Fruit fly (Drosophila melanogaster) whole organism, embryonic: ENCODE results near the gene GramD1B.

Source experiments
- Awh ChIP-seq: fragments of 200-800 bp; sonication (Bioruptor generic); IDR thresholded peaks from 2 replicates; pipeline ENCODE4, ENCODE4 v1.3.6; 2022; ENCODE audit warnings: missing biosample characterization, missing genetic modification characterization
- CG1024 ChIP-seq: fragments of 200-800 bp; sonication (Bioruptor generic); IDR thresholded peaks from 2 replicates; pipeline ENCODE4 v1.3.6; 2022; ENCODE audit warnings: missing biosample characterization, missing genetic modification characterization
- CG11247 ChIP-seq: fragments of 200-800 bp; sonication (Bioruptor generic); IDR thresholded peaks from 2 replicates; pipeline ENCODE4 v1.3.6; 2022; ENCODE audit warnings: missing biosample characterization, missing genetic modification characterization
- CG11723 ChIP-seq: fragments of 200-800 bp; sonication (Bioruptor generic); optimal IDR thresholded peaks from 2 replicates; lab custom pipeline; 2017; ENCODE audit warnings: missing biosample characterization, mild to moderate bottlenecking, missing genetic modification characterization
- CG12155 ChIP-seq: fragments of 200-800 bp; sonication (Bioruptor generic); optimal IDR thresholded peaks from 3 replicates; lab custom pipeline; 2016; ENCODE audit warnings: missing biosample characterization, missing genetic modification characterization
- CG13775 ChIP-seq: fragments of 200-800 bp; sonication (Bioruptor generic); optimal IDR thresholded peaks from 3 replicates; lab custom pipeline; 2017; ENCODE audit warnings: missing biosample characterization, mild to moderate bottlenecking, missing genetic modification characterization
- CG16813 ChIP-seq: fragments of 200-800 bp; sonication (Bioruptor generic); IDR thresholded peaks from 3 replicates; pipeline ENCODE4 v1.3.6; 2022; ENCODE audit warnings: missing biosample characterization, missing genetic modification characterization; ENCODE audit not compliant: partially characterized antibody
- CG33213 ChIP-seq: fragments of 200-800 bp; sonication (Bioruptor generic); optimal IDR thresholded peaks from 3 replicates; lab custom pipeline; 2016; ENCODE audit warnings: missing biosample characterization, missing genetic modification characterization
- CG5180 ChIP-seq: fragments of 200-800 bp; sonication (Bioruptor generic); optimal IDR thresholded peaks from 3 replicates; lab custom pipeline; 2017; ENCODE audit warnings: missing biosample characterization, missing genetic modification characterization, mild to moderate bottlenecking, moderate library complexity, missing genetic modification reagents
- CG8281 ChIP-seq: fragments of 200-800 bp; sonication (Bioruptor generic); optimal IDR thresholded peaks from 2 replicates; lab custom pipeline; 2018; ENCODE audit warnings: missing biosample characterization, mild to moderate bottlenecking, missing genetic modification characterization, moderate library complexity
- CG8359 ChIP-seq: fragments of 200-800 bp; sonication (Bioruptor generic); optimal IDR thresholded peaks from 2 replicates; lab custom pipeline; 2017; ENCODE audit warnings: missing biosample characterization, mild to moderate bottlenecking, missing genetic modification characterization, borderline replicate concordance
- CG8765 ChIP-seq: fragments of 200-800 bp; sonication (Bioruptor generic); IDR thresholded peaks from 2 replicates; pipeline ENCODE4 v1.3.6; 2022; ENCODE audit warnings: missing biosample characterization, missing genetic modification characterization
- CG9932 ChIP-seq: fragments of 200-800 bp; sonication (Bioruptor generic); IDR thresholded peaks from 2 replicates; pipeline ENCODE4 v1.3.6; 2022; ENCODE audit warnings: missing biosample characterization, missing genetic modification characterization
- CHES-1-like ChIP-seq: fragments of 200-800 bp; sonication (Bioruptor generic); optimal IDR thresholded peaks from 2 replicates; lab custom pipeline; 2016; ENCODE audit warnings: missing biosample characterization, missing genetic modification characterization
- CTCF ChIP-seq: fragments of 200-800 bp; sonication (Bioruptor generic); optimal IDR thresholded peaks from 2 replicates; lab custom pipeline; 2017; ENCODE audit warnings: missing biosample characterization, mild to moderate bottlenecking, missing genetic modification characterization, moderate library complexity
- CkIIα-i1 ChIP-seq: fragments of 200-800 bp; sonication (Bioruptor generic); IDR thresholded peaks from 2 replicates; pipeline ENCODE4 v1.3.6; 2022; ENCODE audit warnings: missing biosample characterization, missing genetic modification characterization
- D19B ChIP-seq: fragments of 200-800 bp; sonication (Bioruptor generic); optimal IDR thresholded peaks from 2 replicates; lab custom pipeline; 2017; ENCODE audit warnings: missing biosample characterization, mild to moderate bottlenecking, missing genetic modification characterization
- Dek ChIP-seq: fragments of 200-800 bp; sonication (Bioruptor generic); optimal IDR thresholded peaks from 3 replicates; lab custom pipeline; 2019; ENCODE audit warnings: missing biosample characterization, mild to moderate bottlenecking, missing genetic modification characterization, moderate library complexity
- Dip3 ChIP-seq: fragments of 200-800 bp; sonication (Bioruptor generic); optimal IDR thresholded peaks from 3 replicates; lab custom pipeline; 2016; ENCODE audit warnings: missing biosample characterization, missing genetic modification characterization
- Dll ChIP-seq: fragments of 200-800 bp; sonication (Bioruptor generic); IDR thresholded peaks from 4 replicates; pipeline ENCODE4 v1.3.6; 2022; ENCODE audit warnings: missing biosample characterization, missing genetic modification characterization; ENCODE audit not compliant: partially characterized antibody
- Eip74EF ChIP-seq, 2 experiments: fragments of 200-800 bp in 1 of 2; fragments of >200 bp in 1 of 2; sonication (Bioruptor generic) in 1 of 2; optimal IDR thresholded peaks; 2 replicates each; lab custom pipeline; 2017 to 2019; ENCODE audit warnings: missing biosample characterization in 2 of 2, missing genetic modification characterization in 2 of 2, mild to moderate bottlenecking in 1 of 2, moderate library complexity in 1 of 2
- Ets97D ChIP-seq: fragments of 200-800 bp; sonication (Bioruptor generic); optimal IDR thresholded peaks from 3 replicates; lab custom pipeline; 2016; ENCODE audit warnings: missing biosample characterization, missing genetic modification characterization
- Hr39 ChIP-seq: fragments of >200 bp; optimal IDR thresholded peaks from 2 replicates; lab custom pipeline; 2017
- MTF-1 ChIP-seq: fragments of 200-800 bp; sonication (Bioruptor generic); optimal IDR thresholded peaks from 2 replicates; lab custom pipeline; 2018; ENCODE audit warnings: missing biosample characterization, mild to moderate bottlenecking, missing genetic modification characterization, borderline replicate concordance
- Mes4 ChIP-seq: fragments of 200-800 bp; sonication (Bioruptor generic); optimal IDR thresholded peaks from 2 replicates; lab custom pipeline; 2016; ENCODE audit warnings: missing biosample characterization, missing genetic modification characterization
- NFAT ChIP-seq: fragments of 200-800 bp; sonication (Bioruptor generic); IDR thresholded peaks from 2 replicates; pipeline ENCODE4 v1.3.6; 2022; ENCODE audit warnings: missing biosample characterization, missing genetic modification characterization
- Nf-YC ChIP-seq: fragments of 200-800 bp; optimal IDR thresholded peaks from 3 replicates; lab custom pipeline; 2019; ENCODE audit warnings: missing biosample characterization, mild to moderate bottlenecking, missing genetic modification characterization, moderate library complexity
- Ravus ChIP-seq: fragments of 200-800 bp; sonication (Bioruptor generic); IDR thresholded peaks from 2 replicates; pipeline ENCODE4 v1.3.6; 2022; ENCODE audit warnings: missing biosample characterization, missing genetic modification characterization
- Ssrp ChIP-seq: fragments of 200-800 bp; sonication (Bioruptor generic); optimal IDR thresholded peaks from 2 replicates; lab custom pipeline; 2018; ENCODE audit warnings: missing biosample characterization, mild to moderate bottlenecking, missing genetic modification characterization, moderate library complexity
- ac ChIP-seq: fragments of 200-800 bp; sonication (Bioruptor generic); optimal IDR thresholded peaks from 3 replicates; lab custom pipeline; 2017; ENCODE audit warnings: missing biosample characterization, mild to moderate bottlenecking, missing genetic modification characterization
- al ChIP-seq: fragments of 200-800 bp; sonication (Bioruptor generic); IDR thresholded peaks from 2 replicates; pipeline ENCODE4 v1.3.6; 2022; ENCODE audit warnings: missing biosample characterization, missing genetic modification characterization
- bcd ChIP-seq: fragments of 200-800 bp; sonication (Bioruptor generic); optimal IDR thresholded peaks from 2 replicates; lab custom pipeline; 2017; ENCODE audit warnings: missing biosample characterization, mild to moderate bottlenecking, missing genetic modification characterization
- cad ChIP-seq: fragments of >200 bp; optimal IDR thresholded peaks from 2 replicates; lab custom pipeline; 2017; ENCODE audit warnings: missing biosample characterization, missing genetic modification characterization
- chn ChIP-seq: fragments of 200-800 bp; sonication (Bioruptor generic); optimal IDR thresholded peaks from 2 replicates; lab custom pipeline; 2016; ENCODE audit warnings: missing biosample characterization, missing genetic modification characterization
- crp ChIP-seq, 2 experiments: fragments of 200-800 bp; sonication (Bioruptor generic); optimal IDR thresholded peaks; 2 replicates in 1 of 2; 3 replicates in 1 of 2; lab custom pipeline; 2017; ENCODE audit warnings: missing biosample characterization in 2 of 2, missing genetic modification characterization in 2 of 2, mild to moderate bottlenecking in 1 of 2, moderate library complexity in 1 of 2
- cwo ChIP-seq: fragments of 200-800 bp; sonication (Bioruptor generic); optimal IDR thresholded peaks from 3 replicates; lab custom pipeline; 2017; ENCODE audit warnings: missing biosample characterization, missing genetic modification characterization, mild to moderate bottlenecking, moderate library complexity, missing genetic modification reagents
- dati ChIP-seq: fragments of 200-800 bp; sonication (Bioruptor generic); IDR thresholded peaks from 2 replicates; pipeline ENCODE4 v1.3.6; 2022; ENCODE audit warnings: missing biosample characterization, missing genetic modification characterization
- eyg ChIP-seq: fragments of 200-800 bp; sonication (Bioruptor generic); optimal IDR thresholded peaks from 3 replicates; lab custom pipeline; 2016; ENCODE audit warnings: missing biosample characterization, missing genetic modification characterization
- fd3F ChIP-seq: fragments of 200-800 bp; sonication (Bioruptor generic); optimal IDR thresholded peaks from 2 replicates; lab custom pipeline; 2018; ENCODE audit warnings: missing biosample characterization, mild to moderate bottlenecking, missing genetic modification characterization, moderate library complexity
- fd64A ChIP-seq: fragments of 200-800 bp; sonication (Bioruptor generic); optimal IDR thresholded peaks from 3 replicates; lab custom pipeline; 2018; ENCODE audit warnings: missing biosample characterization, mild to moderate bottlenecking, missing genetic modification characterization
- gsb-n ChIP-seq: fragments of 200-800 bp; sonication (Bioruptor generic); optimal IDR thresholded peaks from 3 replicates; lab custom pipeline; 2018; ENCODE audit warnings: missing biosample characterization, mild to moderate bottlenecking, missing genetic modification characterization
- inv ChIP-seq: fragments of 200-800 bp; sonication (Bioruptor generic); IDR thresholded peaks from 2 replicates; pipeline ENCODE4 v1.3.6; 2022; ENCODE audit warnings: missing biosample characterization, missing genetic modification characterization; ENCODE audit not compliant: partially characterized antibody
- jigr1 ChIP-seq: fragments of 200-800 bp; sonication (Bioruptor generic); IDR thresholded peaks from 3 replicates; pipeline ENCODE4 v1.3.6; 2022; ENCODE audit warnings: missing biosample characterization, missing genetic modification characterization
- peb ChIP-seq: fragments of 200-800 bp; sonication (Bioruptor generic); IDR thresholded peaks from 2 replicates; pipeline ENCODE4 v1.3.6; 2022; ENCODE audit warnings: missing biosample characterization, missing genetic modification characterization
- pho ChIP-seq: fragments of 200-800 bp; sonication (Bioruptor generic); optimal IDR thresholded peaks from 2 replicates; lab custom pipeline; 2016; ENCODE audit warnings: missing biosample characterization, missing genetic modification characterization
- psq ChIP-seq: fragments of 200-800 bp; sonication (Bioruptor generic); optimal IDR thresholded peaks from 2 replicates; lab custom pipeline; 2017; ENCODE audit warnings: missing biosample characterization, missing genetic modification characterization
- pzg ChIP-seq: fragments of 200-800 bp; sonication (Bioruptor generic); optimal IDR thresholded peaks from 3 replicates; lab custom pipeline; 2018; ENCODE audit warnings: missing biosample characterization, mild to moderate bottlenecking, missing genetic modification characterization, moderate library complexity
- slou ChIP-seq: fragments of 200-800 bp; sonication (Bioruptor generic); optimal IDR thresholded peaks from 3 replicates; lab custom pipeline; 2016; ENCODE audit warnings: missing biosample characterization, missing genetic modification characterization
- tap ChIP-seq: fragments of 200-800 bp; optimal IDR thresholded peaks from 3 replicates; lab custom pipeline; 2019; ENCODE audit warnings: missing biosample characterization, mild to moderate bottlenecking, missing genetic modification characterization, moderate library complexity
- vfl ChIP-seq: fragments of 200-800 bp; sonication (Bioruptor generic); optimal IDR thresholded peaks from 2 replicates; lab custom pipeline; 2016; ENCODE audit warnings: missing biosample characterization, missing genetic modification characterization
- vvl ChIP-seq: fragments of 200-800 bp; sonication (Bioruptor generic); IDR thresholded peaks from 2 replicates; pipeline ENCODE4 v1.3.6; 2022; ENCODE audit warnings: missing biosample characterization, missing genetic modification characterization
- z ChIP-seq: fragments of 200-800 bp; sonication (Bioruptor generic); IDR thresholded peaks from 3 replicates; pipeline ENCODE4 v1.3.6; 2022; ENCODE audit warnings: missing biosample characterization, missing genetic modification characterization

GramD1B gene

dm6 chr2L:3376684-3377086, 3.5 kb upstream of the GramD1B start, which contains the start of the genes CG9662 and Ptpa (continued):
- TF ChIP-seq cwo (GFP tag; lab: Kevin White, UChicago) (peak; percentile 21), Dll (peak; percentile 94), tap (peak; percentile 16), vvl (GFP tag; lab: Robert Waterston, UW) (peak; percentile 64), CG8281 (peak; percentile 41), MTF-1 (GFP tag; lab: Kevin White, UChicago) (no peak), Mes4 (peak; percentile 69), peb (GFP tag; lab: Robert Waterston, UW) (peak; percentile 67), Eip74EF (GFP tag; optimal IDR thresholded peaks at IDR 0.05; lab: Kevin White, UChicago) (no peak), Awh (peak; percentile 63), CG8359 (GFP tag; lab: Kevin White, UChicago) (peak; percentile 13), CG11723 (no peak), CG8765 (GFP tag; lab: Robert Waterston, UW) (peak; percentile 66), psq (GFP tag; lab: Kevin White, UChicago) (no peak), Nf-YC (tag; lab: Kevin White, UChicago) (no peak), CTCF (GFP tag; lab: Kevin White, UChicago) (peak; percentile 8), ac (GFP tag; lab: Kevin White, UChicago) (no peak), Dip3 (GFP tag; lab: Kevin White, UChicago) (peak; percentile 85), inv (peak; percentile 93), pho (GFP tag; lab: Kevin White, UChicago) (peak; percentile 91), CG16813 (peak; percentile 97), bcd (GFP tag; lab: Kevin White, UChicago) (peak; percentile 78), Ets97D (GFP tag; lab: Kevin White, UChicago) (peak; percentile 80), CG5180 (GFP tag; lab: Kevin White, UChicago) (no peak), CG11247 (peak; percentile 64), CG33213 (GFP tag; lab: Kevin White, UChicago) (peak; percentile 77), Ravus (GFP tag; lab: Robert Waterston, UW) (peak; percentile 61), eyg (GFP tag; lab: Kevin White, UChicago) (peak; percentile 75), pzg (peak; percentile 76), CG12155 (GFP tag; lab: Kevin White, UChicago) (peak; percentile 81), CG1024 (GFP tag; lab: Robert Waterston, UW) (peak; percentile 53; the same call in 1 of the 2 replicates), dati (GFP tag; lab: Robert Waterston, UW) (no peak), chn (GFP tag; lab: Kevin White, UChicago) (peak; percentile 88), Ssrp (tag; lab: Kevin White, UChicago) (peak; percentile 79), NFAT (GFP tag; lab: Robert Waterston, UW) (peak; percentile 72), crp (GFP tag; optimal IDR thresholded peaks at IDR 0.05; lab: Kevin White, UChicago) (peak in 1 of 2 experiments; percentile 42), CHES-1-like (peak; percentile 88), Dek (peak; percentile 73), Hr39 (lab: Kevin White, UChicago) (no peak), CG13775 (GFP tag; lab: Kevin White, UChicago) (peak; percentile 87), vfl (peak; percentile 76), gsb-n (no peak), slou (GFP tag; lab: Kevin White, UChicago) (peak; percentile 75), fd64A (GFP tag; lab: Kevin White, UChicago) (no peak), jigr1 (peak; percentile 66; the same call in 1 of the 3 replicates), D19B (GFP tag; lab: Kevin White, UChicago) (peak; percentile 58), CkIIα-i1 (GFP tag; lab: Robert Waterston, UW) (no peak), al (GFP tag; lab: Robert Waterston, UW) (peak; percentile 73), fd3F (GFP tag; lab: Kevin White, UChicago) (peak; percentile 57), z (no peak), cad (GFP tag; lab: Kevin White, UChicago) (no peak), CG9932 (GFP tag; lab: Robert Waterston, UW) (peak; percentile 91)
